Worm (Caenorhabditis elegans): ENCODE data around the gene W09G12.9.

Gene W09G12.9

ce11 chrIV:1213192-1213591, 3.2 kb upstream of the W09G12.9 start (continued):
- TF ChIP-seq ctbp-1 (GFP tag; IDR thresholded peaks at IDR 0.05) (no peak), zag-1 (tag; optimal IDR thresholded peaks at IDR 0.05) (no peak), nhr-11 (tag; optimal IDR thresholded peaks at IDR 0.05) (peak; percentile 6), zip-11 (GFP tag; IDR thresholded peaks at IDR 0.05) (no peak), set-16 (GFP tag; IDR thresholded peaks at IDR 0.05) (no peak), daf-8 (GFP tag; IDR thresholded peaks at IDR 0.05) (no peak), madf-9 (GFP tag; conservative IDR thresholded peaks at IDR 0.05) (no peak)

- TF ChIP-seq hlh-11 (tag; optimal IDR thresholded peaks at IDR 0.05) (no peak), aha-1 (tag) (peak; percentile 93)
Measured at ce11 chrIV:1215536-1215935, 854 bp upstream of the W09G12.9 start.

DNA sequence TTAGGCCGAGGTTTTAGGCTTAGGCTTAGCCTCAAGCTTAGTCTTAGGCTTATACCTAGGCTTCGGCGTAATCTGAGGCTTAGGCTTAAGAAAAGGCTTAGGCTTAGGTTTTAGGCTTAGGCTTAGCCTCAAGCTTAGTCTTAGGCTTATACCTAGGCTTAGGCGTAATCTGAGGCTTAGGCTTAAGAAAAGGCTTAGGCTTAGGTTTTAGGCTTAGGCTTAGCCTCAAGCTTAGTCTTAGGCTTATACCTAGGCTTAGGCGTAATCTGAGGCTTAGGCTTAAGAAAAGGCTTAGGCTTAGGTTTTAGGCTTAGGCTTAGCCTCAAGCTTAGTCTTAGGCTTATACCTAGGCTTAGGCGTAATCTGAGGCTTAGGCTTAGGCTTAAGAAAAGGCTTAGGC, 875 bp downstream of the W09G12.9 start:
- TF ChIP-seq T26A8.4 (GFP tag; IDR thresholded peaks at IDR 0.05), result 0 out of 2 replicates have a peak, but pooled peaks have one; percentile 24

ce11 chrIV:1221167-1221566, 4.8 kb downstream of the W09G12.9 start, which contains the start of gene W09G12.10:
TSS of gene W09G12.10 (minus strand) at chrIV:1221287.
- TF ChIP-seq nhr-41 (GFP tag; IDR thresholded peaks at IDR 0.05) (no peak), zfp-2 (tag; optimal IDR thresholded peaks at IDR 0.05) (no peak), ceh-62 (tag; optimal IDR thresholded peaks at IDR 0.05) (no peak), ztf-11 (tag; optimal IDR thresholded peaks at IDR 0.05) (no peak)

ce11 chrIV:1224781-1225180, 8.4 kb downstream of the W09G12.9 start:
- TF ChIP-seq zfp-3 (GFP tag; conservative IDR thresholded peaks at IDR 0.05) (no peak), aha-1 (tag) (peak; percentile 11)

DNA sequence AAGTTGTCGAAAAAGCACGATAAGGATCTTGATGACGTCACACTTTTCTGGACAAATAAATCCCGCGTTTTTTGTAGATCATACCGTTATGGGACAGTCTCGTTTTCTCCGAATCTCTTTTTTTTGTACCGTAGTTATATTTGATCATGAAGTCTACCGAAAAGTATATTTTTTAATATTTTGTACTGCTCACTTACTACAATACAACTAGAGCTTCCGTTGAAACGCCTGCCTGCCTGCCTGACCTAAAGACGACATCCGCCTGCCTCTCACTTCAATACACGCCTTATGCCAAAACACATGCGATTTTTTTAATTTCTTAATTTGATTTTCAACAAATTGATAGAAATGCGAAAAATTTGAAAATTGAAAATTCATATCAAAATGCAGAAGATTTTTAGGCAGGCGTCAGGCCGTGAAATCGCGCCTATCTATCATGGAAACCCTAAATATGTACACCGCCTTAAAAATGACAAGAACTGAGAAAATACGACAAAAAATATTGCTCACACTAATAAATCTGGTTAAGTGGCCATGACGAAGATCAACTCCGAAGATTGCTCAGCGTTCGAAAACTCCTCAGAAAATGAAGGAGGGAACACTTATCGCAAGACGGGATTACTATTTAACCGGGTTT, 9.3 kb downstream of the W09G12.9 start, which contains the start of gene W09G12.8:
Gene W09G12.8, plus strand, starts transcription at position 587 of the 637 bp plus-strand sequence.
- no peak for TF ChIP-seq egl-43 (GFP tag; IDR thresholded peaks at IDR 0.05)
- TF ChIP-seq Y5F2A.4 (GFP tag; optimal IDR thresholded peaks at IDR 0.05), result no peak
- peak in 1 of 2 experiments; percentile 91 for TF ChIP-seq unc-62 (GFP tag; optimal IDR thresholded peaks at IDR 0.05 in 1 of 2)
- no peak for TF ChIP-seq unc-62 (tag; optimal IDR thresholded peaks at IDR 0.05)

DNA sequence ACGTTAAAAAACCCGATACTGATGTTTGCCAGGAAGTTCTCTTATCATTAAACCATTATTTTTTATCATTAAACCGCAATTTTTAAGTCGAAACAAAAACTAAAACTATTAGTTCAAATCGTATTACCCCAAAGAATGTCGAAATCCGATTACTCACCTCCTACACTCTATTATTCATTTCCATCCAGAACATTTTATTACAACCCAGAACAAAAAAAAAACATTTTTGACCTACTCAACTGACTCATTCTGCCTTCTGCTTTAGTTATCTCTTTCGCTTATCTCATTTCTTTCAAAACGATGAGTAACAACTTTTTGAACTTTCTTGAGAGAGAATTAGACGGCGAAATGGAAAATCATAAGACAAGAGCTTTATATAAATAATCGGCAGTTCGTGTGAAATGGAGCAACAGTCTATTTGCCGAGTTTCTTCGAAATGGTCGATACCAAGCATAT, 12.3 kb downstream of the W09G12.9 start, which contains the start of gene W09G12.7:
Gene W09G12.7, plus strand, starts transcription at position 406 of the 456 bp plus-strand sequence.
- TF ChIP-seq ctbp-1 (GFP tag; IDR thresholded peaks at IDR 0.05) (no peak), ceh-20 (GFP tag; IDR thresholded peaks at IDR 0.05) (no peak), nhr-77 (tag; optimal IDR thresholded peaks at IDR 0.05) (peak; percentile 47), dmd-6 (GFP tag; IDR thresholded peaks at IDR 0.05) (peak; percentile 67), dve-1 (tag; optimal IDR thresholded peaks at IDR 0.05; ENCODE audit: insufficient read depth) (peak; percentile 41), pqm-1 (tag; optimal IDR thresholded peaks at IDR 0.05) (peak; percentile 79), daf-16 (GFP tag; optimal IDR thresholded peaks at IDR 0.05) (no peak), daf-16 (tag; optimal IDR thresholded peaks at IDR 0.05) (peak; percentile 6), lin-39 (tag; optimal IDR thresholded peaks at IDR 0.05) (no peak), nhr-28 (tag; optimal IDR thresholded peaks at IDR 0.05) (peak; percentile 32), ces-1 (GFP tag; optimal IDR thresholded peaks at IDR 0.05) (no peak), fkh-10 (GFP tag; optimal IDR thresholded peaks at IDR 0.05) (no peak)
